Worm (Caenorhabditis elegans) whole organism, mixed stage, embryonic: Measurements from ENCODE around the gene srw-12.

ENCODE experiments used
- M03D4.4 ChIP-seq: sonication (generic microtip); optimal IDR thresholded peaks from 2 replicates; lab custom pipeline; 2017; ENCODE audit warnings: mild to moderate bottlenecking, missing genetic modification characterization, missing compliant biosample characterization
- bed-3 ChIP-seq: fragments of 200-800 bp; sonication (Bioruptor generic); optimal IDR thresholded peaks from 3 replicates; lab custom pipeline; 2018; ENCODE audit warnings: mild to moderate bottlenecking, missing genetic modification characterization, moderate library complexity, missing compliant biosample characterization
- blmp-1 ChIP-seq: fragments of 150-350 bp; optimal IDR thresholded peaks from 2 replicates; lab custom pipeline; 2014; ENCODE audit warnings: missing biosample characterization, missing genetic modification characterization
- ceh-39 ChIP-seq: fragments of 150-350 bp; optimal IDR thresholded peaks from 2 replicates; lab custom pipeline; 2014; ENCODE audit warnings: missing biosample characterization, missing genetic modification characterization
- ceh-43 ChIP-seq: fragments of 200-800 bp; sonication (Bioruptor generic); optimal IDR thresholded peaks from 2 replicates; lab custom pipeline; 2018; ENCODE audit warnings: mild to moderate bottlenecking, missing genetic modification characterization, moderate library complexity, missing compliant biosample characterization
- ceh-83 ChIP-seq: fragments of 200-800 bp; sonication (Bioruptor generic); optimal IDR thresholded peaks from 2 replicates; lab custom pipeline; 2018; ENCODE audit warnings: mild to moderate bottlenecking, missing genetic modification characterization, missing compliant biosample characterization
- ces-1 ChIP-seq: fragments of 150-350 bp; optimal IDR thresholded peaks from 2 replicates; lab custom pipeline; 2014; ENCODE audit warnings: missing biosample characterization, missing genetic modification reagents, missing genetic modification characterization
- cnd-1 ChIP-seq: fragments of 200-800 bp; sonication (Bioruptor generic); optimal IDR thresholded peaks from 2 replicates; lab custom pipeline; 2018; ENCODE audit warnings: mild to moderate bottlenecking, missing genetic modification characterization, missing compliant biosample characterization
- drap-1 ChIP-seq: fragments of 200-800 bp; sonication (Bioruptor generic); optimal IDR thresholded peaks from 3 replicates; lab custom pipeline; 2018; ENCODE audit warnings: mild to moderate bottlenecking, missing genetic modification characterization, missing compliant biosample characterization
- elt-1 ChIP-seq: sonication (generic microtip); optimal IDR thresholded peaks from 2 replicates; lab custom pipeline; 2017; ENCODE audit warnings: missing genetic modification characterization, mild to moderate bottlenecking, missing compliant biosample characterization, antibody characterized with exemption, moderate library complexity, borderline replicate concordance; ENCODE audit not compliant: insufficient read depth
- elt-3 ChIP-seq: fragments of 150-350 bp; optimal IDR thresholded peaks from 2 replicates; lab custom pipeline; 2014; ENCODE audit warnings: missing biosample characterization, missing genetic modification characterization
- flh-1 ChIP-seq: fragments of 200-800 bp; sonication (Bioruptor generic); optimal IDR thresholded peaks from 2 replicates; lab custom pipeline; 2018; ENCODE audit warnings: mild to moderate bottlenecking, missing genetic modification characterization, moderate library complexity, missing compliant biosample characterization
- ham-2 ChIP-seq: fragments of 200-800 bp; sonication (Bioruptor generic); optimal IDR thresholded peaks from 2 replicates; lab custom pipeline; 2018; ENCODE audit warnings: mild to moderate bottlenecking, missing genetic modification characterization, missing compliant biosample characterization
- hlh-1 ChIP-seq: fragments of 150-350 bp; optimal IDR thresholded peaks from 2 replicates; lab custom pipeline; 2014; ENCODE audit warnings: missing biosample characterization, missing genetic modification reagents, missing genetic modification characterization
- lin-13 ChIP-seq: fragments of 150-350 bp; optimal IDR thresholded peaks from 2 replicates; lab custom pipeline; 2014; ENCODE audit warnings: missing biosample characterization, missing genetic modification characterization
- lin-32 ChIP-seq: fragments of 200-800 bp; sonication (Bioruptor generic); optimal IDR thresholded peaks from 2 replicates; lab custom pipeline; 2018; ENCODE audit warnings: mild to moderate bottlenecking, missing genetic modification characterization, missing compliant biosample characterization
- lsy-2 ChIP-seq: fragments of 150-350 bp; optimal IDR thresholded peaks from 2 replicates; lab custom pipeline; 2014; ENCODE audit warnings: missing biosample characterization, missing genetic modification characterization
- mab-5 ChIP-seq: fragments of 150-350 bp; optimal IDR thresholded peaks from 2 replicates; lab custom pipeline; 2014; ENCODE audit warnings: missing biosample characterization, missing genetic modification characterization
- mep-1 ChIP-seq: fragments of 150-350 bp; optimal IDR thresholded peaks from 2 replicates; lab custom pipeline; 2017; ENCODE audit warnings: missing biosample characterization, missing genetic modification reagents, missing genetic modification characterization, inconsistent platforms
- mls-2 ChIP-seq: sonication (generic microtip); optimal IDR thresholded peaks from 2 replicates; lab custom pipeline; 2016; ENCODE audit warnings: mild to moderate bottlenecking, missing genetic modification characterization, moderate library complexity, missing compliant biosample characterization
- nhr-12 ChIP-seq: fragments of 150-350 bp; optimal IDR thresholded peaks from 2 replicates; lab custom pipeline; 2014; ENCODE audit warnings: missing biosample characterization, missing genetic modification characterization
- nhr-2 ChIP-seq: fragments of 150-350 bp; optimal IDR thresholded peaks from 2 replicates; lab custom pipeline; 2014; ENCODE audit warnings: missing biosample characterization, missing genetic modification characterization
- nhr-237 ChIP-seq: fragments of 150-350 bp; optimal IDR thresholded peaks from 2 replicates; lab custom pipeline; 2014; ENCODE audit warnings: missing biosample characterization, missing genetic modification characterization
- nhr-28 ChIP-seq: fragments of 150-350 bp; optimal IDR thresholded peaks from 2 replicates; lab custom pipeline; 2014; ENCODE audit warnings: missing biosample characterization, missing genetic modification characterization
- nhr-76 ChIP-seq: sonication (generic microtip); optimal IDR thresholded peaks from 2 replicates; lab custom pipeline; 2017; ENCODE audit warnings: missing biosample characterization, missing genetic modification characterization
- pha-4 ChIP-seq: fragments of 150-350 bp; optimal IDR thresholded peaks from 2 replicates; lab custom pipeline; 2018; ENCODE audit warnings: missing biosample characterization, missing genetic modification reagents, missing genetic modification characterization
- sem-2 ChIP-seq: fragments of 200-800 bp; sonication (Bioruptor generic); optimal IDR thresholded peaks from 2 replicates; lab custom pipeline; 2018; ENCODE audit warnings: mild to moderate bottlenecking, missing genetic modification characterization, missing compliant biosample characterization
- snpc-4 ChIP-seq: fragments of 150-350 bp; optimal IDR thresholded peaks from 2 replicates; lab custom pipeline; 2014; ENCODE audit warnings: missing biosample characterization, missing genetic modification characterization
- sptf-1 ChIP-seq: sonication (generic microtip); optimal IDR thresholded peaks from 2 replicates; lab custom pipeline; 2017; ENCODE audit warnings: mild to moderate bottlenecking, missing genetic modification characterization, moderate library complexity, missing compliant biosample characterization
- tbx-8 ChIP-seq: fragments of 200-800 bp; sonication (Bioruptor generic); optimal IDR thresholded peaks from 2 replicates; lab custom pipeline; 2018; ENCODE audit warnings: mild to moderate bottlenecking, missing genetic modification characterization, moderate library complexity, missing compliant biosample characterization
- unc-120 ChIP-seq: sonication (generic microtip); optimal IDR thresholded peaks from 2 replicates; lab custom pipeline; 2017; ENCODE audit warnings: missing genetic modification characterization, missing compliant biosample characterization; ENCODE audit not compliant: poor library complexity, severe bottlenecking
- unc-39 ChIP-seq: fragments of 150-350 bp; optimal IDR thresholded peaks from 2 replicates; lab custom pipeline; 2014; ENCODE audit warnings: missing biosample characterization, missing genetic modification characterization
- unc-62 ChIP-seq: fragments of 150-350 bp; optimal IDR thresholded peaks from 2 replicates; lab custom pipeline; 2014; ENCODE audit warnings: missing biosample characterization, missing genetic modification reagents, missing genetic modification characterization
- zip-8 ChIP-seq: fragments of 150-350 bp; optimal IDR thresholded peaks from 2 replicates; lab custom pipeline; 2014; ENCODE audit warnings: missing biosample characterization, missing genetic modification characterization
- ztf-11 ChIP-seq: fragments of 150-350 bp; optimal IDR thresholded peaks from 2 replicates; lab custom pipeline; 2014; ENCODE audit warnings: missing biosample characterization, missing genetic modification characterization

srw-12 gene

ce11 chrV:15190903-15191302 is 47.5 kb downstream of the srw-12 start, which contains the start of gene Y75B12B.11:
TSS of gene Y75B12B.11 (plus strand) at chrV:15191296.
- TF ChIP-seq lsy-2 (tag; lab: Kevin White, UChicago) (peak; percentile 52), zip-8 (tag; lab: Kevin White, UChicago) (no peak), hlh-1 (tag; lab: Kevin White, UChicago) (peak; percentile 28), flh-1 (GFP tag; lab: Kevin White, UChicago) (peak; percentile 77), elt-1 (tag; lab: Kevin White, UChicago) (no peak), ham-2 (GFP tag; lab: Kevin White, UChicago) (peak; percentile 81), ceh-43 (GFP tag; lab: Kevin White, UChicago) (peak; percentile 84), bed-3 (GFP tag; lab: Kevin White, UChicago) (peak; percentile 76), ces-1 (GFP tag; lab: Kevin White, UChicago) (no peak), unc-62 (peak; percentile 24), nhr-237 (tag; lab: Kevin White, UChicago) (no peak), nhr-76 (tag; lab: Kevin White, UChicago) (no peak), nhr-2 (tag; lab: Kevin White, UChicago) (no peak), M03D4.4 (tag; lab: Kevin White, UChicago) (peak; percentile 90), elt-3 (tag; lab: Kevin White, UChicago) (no peak), pha-4 (tag; lab: Kevin White, UChicago) (peak; percentile 75), unc-39 (tag; lab: Kevin White, UChicago) (no peak), mls-2 (peak; percentile 93), lin-13 (peak; percentile 61), ceh-39 (tag; lab: Kevin White, UChicago) (no peak), snpc-4 (tag; lab: Kevin White, UChicago) (no peak), drap-1 (GFP tag; lab: Kevin White, UChicago) (peak; percentile 99), blmp-1 (no peak), nhr-12 (tag; lab: Kevin White, UChicago) (no peak), sem-2 (GFP tag; lab: Kevin White, UChicago) (peak; percentile 84), cnd-1 (peak; percentile 94), mab-5 (tag; lab: Kevin White, UChicago) (peak; percentile 26), unc-120 (tag; lab: Kevin White, UChicago) (peak; percentile 94), ceh-83 (GFP tag; lab: Kevin White, UChicago) (peak; percentile 93), ztf-11 (peak; percentile 1), nhr-28 (tag; lab: Kevin White, UChicago) (no peak), lin-32 (GFP tag; lab: Kevin White, UChicago) (peak; percentile 83), mep-1 (tag; lab: Kevin White, UChicago) (peak; percentile 47), sptf-1 (peak; percentile 93), tbx-8 (peak; percentile 88)

ce11 chrV:15189567-15189966 is 48.9 kb downstream of the srw-12 start, which contains the start of gene cyn-3:
TSS of gene cyn-3 (plus strand) at chrV:15189927.
- TF ChIP-seq zip-8 (tag; lab: Kevin White, UChicago) = no peak
- TF ChIP-seq ztf-11 = no peak
- peak; percentile 77 for TF ChIP-seq pha-4 (tag; lab: Kevin White, UChicago)
- TF ChIP-seq sptf-1 = no peak
- no peak for TF ChIP-seq bed-3 (GFP tag; lab: Kevin White, UChicago)
- no peak for TF ChIP-seq nhr-28 (tag; lab: Kevin White, UChicago)
- TF ChIP-seq sem-2 (GFP tag; lab: Kevin White, UChicago) = no peak
- TF ChIP-seq nhr-76 (tag; lab: Kevin White, UChicago) = no peak
- TF ChIP-seq ham-2 (GFP tag; lab: Kevin White, UChicago) = no peak
- TF ChIP-seq mab-5 (tag; lab: Kevin White, UChicago) = no peak
- no peak for TF ChIP-seq flh-1 (GFP tag; lab: Kevin White, UChicago)
- TF ChIP-seq lsy-2 (tag; lab: Kevin White, UChicago) = peak; percentile 83
- no peak for TF ChIP-seq tbx-8
- TF ChIP-seq drap-1 (GFP tag; lab: Kevin White, UChicago) = no peak
- TF ChIP-seq unc-120 (tag; lab: Kevin White, UChicago) = no peak
- peak; percentile 58 for TF ChIP-seq lin-13
- no peak for TF ChIP-seq elt-3 (tag; lab: Kevin White, UChicago)
- no peak for TF ChIP-seq nhr-2 (tag; lab: Kevin White, UChicago)
- TF ChIP-seq ceh-43 (GFP tag; lab: Kevin White, UChicago) = no peak
- peak; percentile 18 for TF ChIP-seq hlh-1 (tag; lab: Kevin White, UChicago)
- TF ChIP-seq unc-39 (tag; lab: Kevin White, UChicago) = no peak
- no peak for TF ChIP-seq nhr-12 (tag; lab: Kevin White, UChicago)
- no peak for TF ChIP-seq cnd-1
- no peak for TF ChIP-seq mls-2
- peak; percentile 78 for TF ChIP-seq mep-1 (tag; lab: Kevin White, UChicago)
- no peak for TF ChIP-seq snpc-4 (tag; lab: Kevin White, UChicago)
- TF ChIP-seq blmp-1 = no peak
- no peak for TF ChIP-seq unc-62
- TF ChIP-seq elt-1 (tag; lab: Kevin White, UChicago) = no peak
- TF ChIP-seq lin-32 (GFP tag; lab: Kevin White, UChicago) = no peak
- peak; percentile 71 for TF ChIP-seq nhr-237 (tag; lab: Kevin White, UChicago)
- TF ChIP-seq M03D4.4 (tag; lab: Kevin White, UChicago) = no peak
- TF ChIP-seq ceh-83 (GFP tag; lab: Kevin White, UChicago) = no peak
- peak; percentile 81 for TF ChIP-seq ces-1 (GFP tag; lab: Kevin White, UChicago)
- peak; percentile 26 for TF ChIP-seq ceh-39 (tag; lab: Kevin White, UChicago)
